Fruit fly (Drosophila melanogaster) whole organism, embryonic: ENCODE results near the gene CG2540.
A peak's percentile ranks its signal among the peaks of the same experiment; 100 is the strongest.

ENCODE experiments used
- B-H1 ChIP-seq: fragments of 200-800 bp; sonication (Bioruptor generic); IDR thresholded peaks from 3 replicates; pipeline ENCODE4 v1.3.6; 2022; ENCODE audit warnings: missing biosample characterization, missing genetic modification characterization
- Bteb2 ChIP-seq: fragments of 200-800 bp; sonication (Bioruptor generic); optimal IDR thresholded peaks from 2 replicates; lab custom pipeline; 2016; ENCODE audit warnings: missing biosample characterization, missing genetic modification characterization
- CG1024 ChIP-seq: fragments of 200-800 bp; sonication (Bioruptor generic); IDR thresholded peaks from 2 replicates; pipeline ENCODE4 v1.3.6; 2022; ENCODE audit warnings: missing biosample characterization, missing genetic modification characterization
- CG10267 ChIP-seq: fragments of 200-800 bp; sonication (Bioruptor generic); optimal IDR thresholded peaks from 2 replicates; lab custom pipeline; 2018; ENCODE audit warnings: missing biosample characterization, mild to moderate bottlenecking, missing genetic modification characterization, moderate library complexity
- CG10274 ChIP-seq: fragments of 200-800 bp; sonication (Bioruptor generic); optimal IDR thresholded peaks from 3 replicates; lab custom pipeline; 2017; ENCODE audit warnings: missing biosample characterization, mild to moderate bottlenecking, missing genetic modification characterization
- CG10431 ChIP-seq: fragments of 200-800 bp; sonication (Bioruptor generic); optimal IDR thresholded peaks from 3 replicates; lab custom pipeline; 2018; ENCODE audit warnings: missing biosample characterization, mild to moderate bottlenecking, missing genetic modification characterization
- CG10462 ChIP-seq: fragments of 200-800 bp; sonication (Bioruptor generic); optimal IDR thresholded peaks from 2 replicates; lab custom pipeline; 2016; ENCODE audit warnings: missing biosample characterization, missing genetic modification characterization
- CG11085 ChIP-seq: fragments of 200-800 bp; sonication (Bioruptor generic); IDR thresholded peaks from 2 replicates; pipeline ENCODE4 v1.3.6; 2022; ENCODE audit warnings: missing biosample characterization, missing genetic modification characterization
- CG12942 ChIP-seq: fragments of 200-800 bp; sonication (Bioruptor generic); optimal IDR thresholded peaks from 3 replicates; lab custom pipeline; 2016; ENCODE audit warnings: missing biosample characterization, missing genetic modification characterization
- CG15011 ChIP-seq: fragments of 200-800 bp; sonication (Bioruptor generic); optimal IDR thresholded peaks from 3 replicates; lab custom pipeline; 2018; ENCODE audit warnings: missing biosample characterization, mild to moderate bottlenecking, missing genetic modification characterization
- CG17328 ChIP-seq: fragments of 200-800 bp; sonication (Bioruptor generic); IDR thresholded peaks from 2 replicates; pipeline ENCODE4 v1.3.6; 2022; ENCODE audit warnings: missing biosample characterization, missing genetic modification characterization
- CG2120 ChIP-seq: fragments of 200-800 bp; sonication (Bioruptor generic); optimal IDR thresholded peaks from 3 replicates; lab custom pipeline; 2016; ENCODE audit warnings: missing biosample characterization, missing genetic modification characterization
- CG4707 ChIP-seq: fragments of 200-800 bp; sonication (Bioruptor generic); optimal IDR thresholded peaks from 2 replicates; lab custom pipeline; 2018; ENCODE audit warnings: missing biosample characterization, mild to moderate bottlenecking, missing genetic modification characterization, moderate library complexity
- CG6813 ChIP-seq: fragments of 200-800 bp; sonication (Bioruptor generic); optimal IDR thresholded peaks from 2 replicates; lab custom pipeline; 2017; ENCODE audit warnings: missing biosample characterization, missing genetic modification characterization, mild to moderate bottlenecking, moderate library complexity, missing genetic modification reagents
- CG7556 ChIP-seq: fragments of 200-800 bp; sonication (Bioruptor generic); optimal IDR thresholded peaks from 2 replicates; lab custom pipeline; 2017; ENCODE audit warnings: missing biosample characterization, mild to moderate bottlenecking, missing genetic modification characterization
- CG7745 ChIP-seq: fragments of 200-800 bp; sonication (Bioruptor generic); optimal IDR thresholded peaks from 2 replicates; lab custom pipeline; 2018; ENCODE audit warnings: missing biosample characterization, mild to moderate bottlenecking, missing genetic modification characterization, moderate library complexity
- CG8089 ChIP-seq: fragments of 200-800 bp; sonication (Bioruptor generic); optimal IDR thresholded peaks from 3 replicates; lab custom pipeline; 2016; ENCODE audit warnings: missing biosample characterization, missing genetic modification characterization
- CG8281 ChIP-seq: fragments of 200-800 bp; sonication (Bioruptor generic); optimal IDR thresholded peaks from 2 replicates; lab custom pipeline; 2018; ENCODE audit warnings: missing biosample characterization, mild to moderate bottlenecking, missing genetic modification characterization, moderate library complexity
- CG8290 ChIP-seq, 3 experiments: fragments of 200-800 bp; sonication (Bioruptor generic); optimal IDR thresholded peaks; 2 replicates each; lab custom pipeline; 2016 to 2019; ENCODE audit warnings: missing biosample characterization in 3 of 3, missing genetic modification characterization in 3 of 3, mild to moderate bottlenecking in 2 of 3, moderate library complexity in 1 of 3
- CG8924 ChIP-seq: fragments of 200-800 bp; optimal IDR thresholded peaks from 3 replicates; lab custom pipeline; 2019; ENCODE audit warnings: missing biosample characterization, mild to moderate bottlenecking, missing genetic modification characterization, moderate library complexity
- Dip2 ChIP-seq: fragments of 200-800 bp; sonication (Bioruptor generic); IDR thresholded peaks from 2 replicates; pipeline ENCODE4 v1.3.6; 2022; ENCODE audit warnings: missing biosample characterization, missing genetic modification characterization
- Dp ChIP-seq: fragments of 200-800 bp; sonication (Bioruptor generic); optimal IDR thresholded peaks from 2 replicates; lab custom pipeline; 2018; ENCODE audit warnings: missing biosample characterization, mild to moderate bottlenecking, missing genetic modification characterization, moderate library complexity
- ERR ChIP-seq: fragments of 200-800 bp; sonication (Bioruptor generic); optimal IDR thresholded peaks from 2 replicates; lab custom pipeline; 2016; ENCODE audit warnings: missing biosample characterization, missing genetic modification characterization
- Fer3 ChIP-seq: fragments of 200-800 bp; sonication (Bioruptor generic); optimal IDR thresholded peaks from 2 replicates; lab custom pipeline; 2018; ENCODE audit warnings: missing biosample characterization, mild to moderate bottlenecking, missing genetic modification characterization, moderate library complexity
- Gug ChIP-seq: fragments of 200-800 bp; sonication (Bioruptor generic); IDR thresholded peaks from 4 replicates; pipeline ENCODE4 v1.3.6; 2022; ENCODE audit warnings: missing biosample characterization, missing genetic modification characterization
- Hmr ChIP-seq: fragments of 200-800 bp; sonication (Bioruptor generic); optimal IDR thresholded peaks from 3 replicates; lab custom pipeline; 2017; ENCODE audit warnings: mild to moderate bottlenecking, missing biosample characterization, missing genetic modification reagents, missing genetic modification characterization
- MTF-1 ChIP-seq: fragments of 200-800 bp; sonication (Bioruptor generic); optimal IDR thresholded peaks from 2 replicates; lab custom pipeline; 2018; ENCODE audit warnings: missing biosample characterization, mild to moderate bottlenecking, missing genetic modification characterization, borderline replicate concordance
- NK7.1 ChIP-seq: fragments of 200-800 bp; sonication (Bioruptor generic); optimal IDR thresholded peaks from 3 replicates; lab custom pipeline; 2016; ENCODE audit warnings: missing biosample characterization, missing genetic modification characterization
- Optix ChIP-seq: fragments of 200-800 bp; sonication (Bioruptor generic); IDR thresholded peaks from 3 replicates; pipeline ENCODE4 v1.3.6; 2022; ENCODE audit warnings: missing biosample characterization, missing genetic modification characterization
- Sox102F ChIP-seq: fragments of 200-800 bp; sonication (Bioruptor generic); optimal IDR thresholded peaks from 2 replicates; lab custom pipeline; 2018; ENCODE audit warnings: missing biosample characterization, mild to moderate bottlenecking, missing genetic modification characterization, moderate library complexity
- Xrp1 ChIP-seq: fragments of 200-800 bp; sonication (Bioruptor generic); IDR thresholded peaks from 2 replicates; pipeline ENCODE4 v1.3.6; 2022; ENCODE audit warnings: missing biosample characterization, missing genetic modification characterization
- br ChIP-seq: fragments of >200 bp; optimal IDR thresholded peaks from 2 replicates; lab custom pipeline; 2017
- danr ChIP-seq: fragments of 200-800 bp; sonication (Bioruptor generic); IDR thresholded peaks from 2 replicates; pipeline ENCODE4 v1.3.6; 2022; ENCODE audit warnings: missing biosample characterization, missing genetic modification characterization
- dysf ChIP-seq: fragments of 200-800 bp; sonication (Bioruptor generic); IDR thresholded peaks from 3 replicates; pipeline ENCODE4 v1.3.6; 2022; ENCODE audit warnings: missing biosample characterization, missing genetic modification characterization
- hb ChIP-seq: fragments of 200-800 bp; sonication (Bioruptor generic); IDR thresholded peaks from 3 replicates; pipeline ENCODE4 v1.3.6; 2022; ENCODE audit warnings: missing biosample characterization, missing genetic modification characterization; ENCODE audit not compliant: partially characterized antibody
- hth ChIP-seq: fragments of >200 bp; optimal IDR thresholded peaks from 2 replicates; lab custom pipeline; 2017; ENCODE audit warnings: inconsistent platforms
- jigr1 ChIP-seq: fragments of 200-800 bp; sonication (Bioruptor generic); IDR thresholded peaks from 3 replicates; pipeline ENCODE4 v1.3.6; 2022; ENCODE audit warnings: missing biosample characterization, missing genetic modification characterization
- mld ChIP-seq: fragments of 200-800 bp; sonication (Bioruptor generic); IDR thresholded peaks from 3 replicates; pipeline ENCODE4 v1.3.6; 2022; ENCODE audit warnings: missing biosample characterization, missing genetic modification characterization; ENCODE audit not compliant: partially characterized antibody
- nom ChIP-seq: fragments of 200-800 bp; sonication (Bioruptor generic); optimal IDR thresholded peaks from 2 replicates; lab custom pipeline; 2017; ENCODE audit warnings: missing biosample characterization, missing genetic modification characterization, mild to moderate bottlenecking, moderate library complexity, missing genetic modification reagents
- oc ChIP-seq: fragments of 200-800 bp; sonication (Bioruptor generic); optimal IDR thresholded peaks from 2 replicates; lab custom pipeline; 2018; ENCODE audit warnings: missing biosample characterization, mild to moderate bottlenecking, missing genetic modification characterization, moderate library complexity
- pan ChIP-seq, 4 experiments: fragments of >200 bp in 3 of 4; fragments of 200-800 bp in 1 of 4; sonication (Bioruptor generic) in 1 of 4; optimal IDR thresholded peaks in 3 of 4; IDR thresholded peaks in 1 of 4; 2 replicates each; pipeline versions ENCODE4 v1.3.6 to Lab custom; 2017 to 2022; ENCODE audit warnings: missing biosample characterization in 2 of 4, missing genetic modification characterization in 2 of 4, mixed read lengths in 1 of 4
- row ChIP-seq: fragments of 200-800 bp; sonication (Bioruptor generic); IDR thresholded peaks from 3 replicates; pipeline ENCODE4 v1.3.6; 2022; ENCODE audit warnings: missing biosample characterization, missing genetic modification characterization
- sd ChIP-seq: fragments of 200-800 bp; sonication (Bioruptor generic); optimal IDR thresholded peaks from 3 replicates; lab custom pipeline; 2018; ENCODE audit warnings: missing biosample characterization, mild to moderate bottlenecking, missing genetic modification characterization, moderate library complexity
- shn ChIP-seq: fragments of 200-800 bp; sonication (Bioruptor generic); optimal IDR thresholded peaks from 3 replicates; lab custom pipeline; 2016; ENCODE audit warnings: missing biosample characterization, missing genetic modification characterization
- so ChIP-seq: fragments of 200-800 bp; sonication (Bioruptor generic); IDR thresholded peaks from 3 replicates; pipeline ENCODE4 v1.3.6; 2022; ENCODE audit warnings: missing biosample characterization, missing genetic modification characterization
- tap ChIP-seq: fragments of 200-800 bp; optimal IDR thresholded peaks from 3 replicates; lab custom pipeline; 2019; ENCODE audit warnings: missing biosample characterization, mild to moderate bottlenecking, missing genetic modification characterization, moderate library complexity
- zen2 ChIP-seq: fragments of 200-800 bp; sonication (Bioruptor generic); IDR thresholded peaks from 3 replicates; pipeline ENCODE4 v1.3.6; 2022; ENCODE audit warnings: missing biosample characterization, missing genetic modification characterization; ENCODE audit not compliant: partially characterized antibody

Gene CG2540

DNA sequence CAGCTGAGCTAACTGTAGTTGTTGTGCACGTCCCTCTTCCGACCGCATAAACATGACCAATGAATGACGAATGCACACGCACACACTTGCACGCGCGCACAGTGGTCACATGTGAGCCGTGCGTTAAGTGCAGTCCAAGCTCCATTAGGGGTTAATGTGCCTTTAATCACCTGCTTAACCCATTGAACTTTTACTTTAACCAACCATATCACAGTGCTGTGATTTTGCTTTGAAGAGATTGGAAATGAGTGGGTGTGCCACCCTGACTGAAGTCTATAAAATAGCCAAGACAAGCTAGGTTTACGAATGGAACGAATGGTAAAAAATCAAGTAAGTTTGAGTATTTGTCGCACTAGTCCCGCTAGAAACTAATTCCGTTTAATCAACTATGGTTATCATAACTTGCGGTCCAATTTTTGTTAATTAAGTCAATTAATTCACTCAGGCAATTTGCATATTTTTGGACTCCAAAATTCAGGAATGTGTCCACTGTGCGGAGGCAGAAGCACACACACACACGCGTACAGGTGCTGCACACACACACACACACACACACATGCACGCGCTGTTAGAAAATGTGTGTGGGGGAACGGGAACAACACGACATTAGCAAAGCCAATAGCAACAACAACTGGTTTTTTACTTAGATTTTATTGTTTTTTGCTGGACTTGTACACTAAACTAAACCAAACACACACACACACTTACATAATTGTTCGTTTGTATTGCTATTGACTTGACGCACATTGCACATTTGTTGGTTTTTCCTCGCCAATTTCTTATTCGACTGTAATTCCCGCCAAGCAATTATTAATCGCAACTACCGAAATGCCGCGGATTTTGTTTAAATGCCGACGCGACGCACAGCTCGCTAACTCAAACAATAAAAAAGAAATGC is 38.2 kb upstream of the CG2540 start (continued):
- TF ChIP-seq dysf (GFP tag; lab: Robert Waterston, UW) (0 out of 3 replicates have a peak, but pooled peaks have one; percentile 41), CG8290 (GFP tag; optimal IDR thresholded peaks at IDR 0.05; lab: Kevin White, UChicago) (peak; percentile 10), CG8290 (tag; optimal IDR thresholded peaks at IDR 0.05; lab: Kevin White, UChicago) (peak in 1 of 2 experiments; percentile 37), CG10267 (peak; percentile 32), MTF-1 (GFP tag; lab: Kevin White, UChicago) (no peak), CG7556 (GFP tag; lab: Kevin White, UChicago) (peak; percentile 69), CG7745 (tag; lab: Kevin White, UChicago) (no peak), hth (lab: Kevin White, UChicago) (no peak), zen2 (GFP tag; lab: Robert Waterston, UW) (no peak), mld (GFP tag; lab: Robert Waterston, UW) (no peak), NK7.1 (GFP tag; lab: Kevin White, UChicago) (no peak), B-H1 (GFP tag; lab: Robert Waterston, UW) (no peak), row (GFP tag; lab: Robert Waterston, UW) (peak; percentile 77), danr (GFP tag; lab: Robert Waterston, UW) (no peak), hb (GFP tag; lab: Robert Waterston, UW) (no peak), br (lab: Kevin White, UChicago) (no peak), ERR (GFP tag; lab: Kevin White, UChicago) (no peak), CG6813 (peak; percentile 36), Bteb2 (GFP tag; lab: Kevin White, UChicago) (peak; percentile 31), jigr1 (no peak), pan (optimal IDR thresholded peaks at IDR 0.05; lab: Kevin White, UChicago) (no peak), pan (GFP tag; optimal IDR thresholded peaks at IDR 0.05 in 1 of 2, IDR thresholded peaks at IDR 0.05 in 1 of 2) (no peak), CG15011 (GFP tag; lab: Kevin White, UChicago) (no peak), CG2120 (GFP tag; lab: Kevin White, UChicago) (peak; percentile 31), Xrp1 (GFP tag; lab: Robert Waterston, UW) (peak; percentile 37; the same call in 1 of the 2 replicates), CG10274 (peak; percentile 44), CG8924 (tag; lab: Kevin White, UChicago) (no peak), Hmr (no peak), CG1024 (GFP tag; lab: Robert Waterston, UW) (0 out of 2 replicates have a peak, but pooled peaks have one; percentile 5), oc (tag; lab: Kevin White, UChicago) (peak; percentile 3), Fer3 (tag; lab: Kevin White, UChicago) (peak; percentile 32), Dp (GFP tag; lab: Kevin White, UChicago) (no peak), sd (peak; percentile 50), so (no peak), CG10462 (GFP tag; lab: Kevin White, UChicago) (peak; percentile 21), CG17328 (GFP tag; lab: Robert Waterston, UW) (0 out of 2 replicates have a peak, but pooled peaks have one; percentile 10), tap (tag; lab: Kevin White, UChicago) (no peak), CG10431 (peak; percentile 25), CG8281 (tag; lab: Kevin White, UChicago) (no peak), CG11085 (peak; percentile 17; the same call in 1 of the 2 replicates), CG4707 (GFP tag; lab: Kevin White, UChicago) (peak; percentile 89), shn (GFP tag; lab: Kevin White, UChicago) (peak; percentile 53), CG12942 (GFP tag; lab: Kevin White, UChicago) (peak; percentile 26), Gug (no peak), CG8089 (GFP tag; lab: Kevin White, UChicago) (peak; percentile 11), Dip2 (GFP tag; lab: Robert Waterston, UW) (no peak), Sox102F (GFP tag; lab: Kevin White, UChicago) (peak; percentile 40), Optix (no peak; the same call in 2 of the 3 replicates), nom (GFP tag; lab: Kevin White, UChicago) (peak; percentile 64)
